Worm (Caenorhabditis elegans) whole organism, young adult: ENCODE measurements around the gene mdf-2.

ENCODE experiments used
- B0261.1 ChIP-seq: sonication (generic microtip); optimal IDR thresholded peaks from 2 replicates; lab custom pipeline; 2016; ENCODE audit warnings: mild to moderate bottlenecking, missing genetic modification characterization, moderate library complexity, missing compliant biosample characterization
- F23B12.7 ChIP-seq: sonication (generic microtip); optimal IDR thresholded peaks from 2 replicates; lab custom pipeline; 2017; ENCODE audit warnings: missing genetic modification characterization, mild to moderate bottlenecking, missing compliant biosample characterization, antibody characterized with exemption, moderate library complexity; ENCODE audit not compliant: insufficient read depth
- F33H1.4 ChIP-seq: fragments of 200-800 bp; sonication (Bioruptor generic); IDR thresholded peaks from 2 replicates; pipeline ENCODE4 v1.3.6; 2022; ENCODE audit warnings: missing genetic modification reagents, missing genetic modification characterization, missing compliant biosample characterization
- F37B4.10 ChIP-seq: fragments of 200-800 bp; sonication (Bioruptor generic); IDR thresholded peaks from 2 replicates; pipeline ENCODE4 v1.3.6; 2022; ENCODE audit warnings: missing genetic modification characterization, missing compliant biosample characterization
- F55B11.4 ChIP-seq: sonication (generic microtip); optimal IDR thresholded peaks from 2 replicates; lab custom pipeline; 2016; ENCODE audit warnings: missing compliant biosample characterization, missing genetic modification characterization, borderline replicate concordance; ENCODE audit not compliant: insufficient read depth
- F57A8.1 ChIP-seq: fragments of 200-800 bp; sonication (Bioruptor generic); optimal IDR thresholded peaks from 2 replicates; lab custom pipeline; 2018; ENCODE audit warnings: mild to moderate bottlenecking, missing genetic modification characterization, moderate library complexity, missing compliant biosample characterization
- F57C9.4 ChIP-seq: sonication (generic microtip); optimal IDR thresholded peaks from 2 replicates; lab custom pipeline; 2017; ENCODE audit warnings: mild to moderate bottlenecking, missing genetic modification characterization, missing compliant biosample characterization
- K11D2.4 ChIP-seq: fragments of 200-800 bp; sonication (Bioruptor generic); IDR thresholded peaks from 2 replicates; pipeline ENCODE4 v1.3.6; 2022; ENCODE audit warnings: missing genetic modification reagents, missing genetic modification characterization, missing compliant biosample characterization
- T07F8.4 ChIP-seq: sonication (generic microtip); optimal IDR thresholded peaks from 2 replicates; lab custom pipeline; 2016; ENCODE audit warnings: mild to moderate bottlenecking, missing genetic modification characterization, moderate library complexity, missing compliant biosample characterization
- Y53F4B.3 ChIP-seq: fragments of 200-800 bp; sonication (Bioruptor generic); IDR thresholded peaks from 2 replicates; pipeline ENCODE4 v1.3.6; 2022; ENCODE audit warnings: missing genetic modification reagents, missing genetic modification characterization, missing compliant biosample characterization
- Y53G8AR.9 ChIP-seq: fragments of 200-800 bp; sonication (Bioruptor generic); conservative IDR thresholded peaks from 2 replicates; pipeline ENCODE4 v1.3.6; 2022; ENCODE audit warnings: missing genetic modification reagents, missing genetic modification characterization, missing compliant biosample characterization
- Y67H2A.10 ChIP-seq: fragments of 200-800 bp; sonication (Bioruptor generic); conservative IDR thresholded peaks from 2 replicates; pipeline ENCODE4 v1.3.6; 2022; ENCODE audit warnings: missing genetic modification reagents, missing genetic modification characterization, missing compliant biosample characterization
- Y95B8A.8 ChIP-seq: fragments of 200-800 bp; sonication (Bioruptor generic); IDR thresholded peaks from 2 replicates; pipeline ENCODE4 v1.3.6; 2022; ENCODE audit warnings: missing genetic modification reagents, missing genetic modification characterization, missing compliant biosample characterization
- ZK185.1 ChIP-seq: sonication (generic microtip); optimal IDR thresholded peaks from 2 replicates; lab custom pipeline; 2016; ENCODE audit warnings: mild to moderate bottlenecking, missing genetic modification characterization, missing compliant biosample characterization; ENCODE audit not compliant: poor library complexity, severe bottlenecking
- akir-1 ChIP-seq: fragments of 200-800 bp; sonication (Bioruptor generic); optimal IDR thresholded peaks from 2 replicates; lab custom pipeline; 2018; ENCODE audit warnings: mild to moderate bottlenecking, missing genetic modification characterization, moderate library complexity, missing compliant biosample characterization
- aptf-2 ChIP-seq: fragments of 200-800 bp; sonication (Bioruptor generic); conservative IDR thresholded peaks from 2 replicates; pipeline ENCODE4 v1.3.6; 2022; ENCODE audit warnings: missing genetic modification reagents, missing genetic modification characterization, missing compliant biosample characterization
- attf-3 ChIP-seq: fragments of 200-800 bp; sonication (Bioruptor generic); conservative IDR thresholded peaks from 2 replicates; pipeline ENCODE4 v1.3.6; 2022; ENCODE audit warnings: missing genetic modification reagents, missing genetic modification characterization, missing compliant biosample characterization
- ccch-3 ChIP-seq: fragments of 200-800 bp; sonication (Bioruptor generic); optimal IDR thresholded peaks from 2 replicates; lab custom pipeline; 2018; ENCODE audit warnings: mild to moderate bottlenecking, missing genetic modification characterization, missing compliant biosample characterization
- cebp-2 ChIP-seq: fragments of 200-800 bp; sonication (Bioruptor generic); IDR thresholded peaks from 2 replicates; pipeline ENCODE4 v1.3.6; 2022; ENCODE audit warnings: missing genetic modification characterization, missing compliant biosample characterization
- ceh-100 ChIP-seq: fragments of 200-800 bp; sonication (Bioruptor generic); IDR thresholded peaks from 2 replicates; pipeline ENCODE4 v1.3.6; 2022; ENCODE audit warnings: missing genetic modification reagents, missing genetic modification characterization, missing compliant biosample characterization
- ceh-27 ChIP-seq: fragments of 200-800 bp; sonication (Bioruptor generic); optimal IDR thresholded peaks from 2 replicates; lab custom pipeline; 2018; ENCODE audit warnings: mild to moderate bottlenecking, missing genetic modification characterization, moderate library complexity, missing compliant biosample characterization
- ceh-79 ChIP-seq: sonication (generic microtip); optimal IDR thresholded peaks from 2 replicates; lab custom pipeline; 2017; ENCODE audit warnings: mild to moderate bottlenecking, missing genetic modification characterization, missing compliant biosample characterization
- die-1 ChIP-seq: sonication (generic microtip); optimal IDR thresholded peaks from 2 replicates; lab custom pipeline; 2016; ENCODE audit warnings: missing genotype, mild to moderate bottlenecking, missing genetic modification characterization, missing compliant biosample characterization
- dpl-1 ChIP-seq: fragments of 150-350 bp; optimal IDR thresholded peaks from 2 replicates; lab custom pipeline; 2014; ENCODE audit warnings: missing biosample characterization, missing genetic modification reagents, missing genetic modification characterization
- efl-1 ChIP-seq: fragments of 150-350 bp; optimal IDR thresholded peaks from 2 replicates; lab custom pipeline; 2014; ENCODE audit warnings: missing biosample characterization, missing genetic modification reagents, missing genetic modification characterization
- egl-44 ChIP-seq: fragments of 200-800 bp; sonication (Bioruptor generic); IDR thresholded peaks from 2 replicates; pipeline ENCODE4 v1.3.6; 2022; ENCODE audit warnings: missing genetic modification reagents, missing genetic modification characterization, missing compliant biosample characterization
- egrh-3 ChIP-seq: fragments of 200-800 bp; sonication (Bioruptor generic); IDR thresholded peaks from 2 replicates; pipeline ENCODE4 v1.3.6; 2022; ENCODE audit warnings: missing genetic modification reagents, missing genetic modification characterization, missing compliant biosample characterization
- hlh-26 ChIP-seq: fragments of 200-800 bp; sonication (Bioruptor generic); conservative IDR thresholded peaks from 2 replicates; pipeline ENCODE4 v1.3.6; 2022; ENCODE audit warnings: missing genetic modification reagents, missing genetic modification characterization, missing compliant biosample characterization
- hsf-1 ChIP-seq: fragments of 200-800 bp; sonication (Bioruptor generic); IDR thresholded peaks from 2 replicates; pipeline ENCODE4 v1.3.6; 2022; ENCODE audit warnings: missing genetic modification reagents, missing genetic modification characterization, missing compliant biosample characterization
- let-607 ChIP-seq, 2 experiments: fragments of 200-800 bp in 1 of 2; sonication (Bioruptor generic) in 1 of 2; sonication (generic microtip) in 1 of 2; optimal IDR thresholded peaks; 2 replicates each; lab custom pipeline; 2016 to 2018; ENCODE audit warnings: mild to moderate bottlenecking in 2 of 2, missing compliant biosample characterization in 2 of 2, missing genetic modification characterization in 2 of 2, moderate library complexity in 2 of 2, missing genotype in 1 of 2
- lin-40 ChIP-seq: sonication (generic microtip); optimal IDR thresholded peaks from 2 replicates; lab custom pipeline; 2016; ENCODE audit warnings: missing genetic modification characterization, mild to moderate bottlenecking, missing compliant biosample characterization, missing genotype, missing genetic modification reagents
- lsy-27 ChIP-seq: sonication (generic microtip); optimal IDR thresholded peaks from 2 replicates; lab custom pipeline; 2017; ENCODE audit warnings: missing genetic modification characterization, mild to moderate bottlenecking, missing compliant biosample characterization, antibody characterized with exemption, missing genotype, borderline replicate concordance; ENCODE audit not compliant: insufficient read depth
- madf-3 ChIP-seq: fragments of 200-800 bp; sonication (Bioruptor generic); IDR thresholded peaks from 2 replicates; pipeline ENCODE4 v1.3.6; 2022; ENCODE audit warnings: missing genetic modification reagents, missing genetic modification characterization, missing compliant biosample characterization
- madf-6 ChIP-seq: fragments of 200-800 bp; sonication (Bioruptor generic); IDR thresholded peaks from 2 replicates; pipeline ENCODE4 v1.3.6; 2022; ENCODE audit warnings: missing genetic modification reagents, missing genetic modification characterization, missing compliant biosample characterization
- madf-8 ChIP-seq: fragments of 200-800 bp; sonication (Bioruptor generic); conservative IDR thresholded peaks from 2 replicates; pipeline ENCODE4 v1.3.6; 2022; ENCODE audit warnings: missing genetic modification reagents, missing genetic modification characterization, missing compliant biosample characterization
- mcd-1 ChIP-seq: fragments of 200-800 bp; sonication (Bioruptor generic); IDR thresholded peaks from 2 replicates; pipeline ENCODE4 v1.3.6; 2022; ENCODE audit warnings: missing genetic modification reagents, missing genetic modification characterization, missing compliant biosample characterization
- mel-28 ChIP-seq: sonication (generic microtip); optimal IDR thresholded peaks from 2 replicates; lab custom pipeline; 2016; ENCODE audit warnings: borderline replicate concordance, mild to moderate bottlenecking, missing genetic modification characterization, missing compliant biosample characterization
- mes-4 ChIP-seq: sonication (generic microtip); optimal IDR thresholded peaks from 2 replicates; lab custom pipeline; 2016; ENCODE audit warnings: missing genotype, missing genetic modification characterization, missing compliant biosample characterization
- mxl-1 ChIP-seq: sonication (generic microtip); optimal IDR thresholded peaks from 2 replicates; lab custom pipeline; 2016; ENCODE audit warnings: missing genetic modification characterization, missing compliant biosample characterization
- nhr-179 ChIP-seq: sonication (generic microtip); optimal IDR thresholded peaks from 2 replicates; lab custom pipeline; 2016; ENCODE audit warnings: mild to moderate bottlenecking, missing genetic modification characterization, missing compliant biosample characterization
- nhr-27 ChIP-seq: fragments of 200-800 bp; sonication (Bioruptor generic); optimal IDR thresholded peaks from 2 replicates; lab custom pipeline; 2018; ENCODE audit warnings: mild to moderate bottlenecking, missing genetic modification characterization, moderate library complexity, missing compliant biosample characterization
- pbrm-1 ChIP-seq: fragments of 200-800 bp; sonication (Bioruptor generic); IDR thresholded peaks from 2 replicates; pipeline ENCODE4 v1.3.6; 2022; ENCODE audit warnings: missing genetic modification reagents, missing genetic modification characterization, missing compliant biosample characterization
- sea-2 ChIP-seq: fragments of 200-800 bp; sonication (Bioruptor generic); IDR thresholded peaks from 2 replicates; pipeline ENCODE4 v1.3.6; 2022; ENCODE audit warnings: missing genetic modification characterization, missing compliant biosample characterization
- snpc-1.1 ChIP-seq: sonication (generic microtip); optimal IDR thresholded peaks from 2 replicates; lab custom pipeline; 2017; ENCODE audit warnings: missing genetic modification characterization, mild to moderate bottlenecking, missing compliant biosample characterization, antibody characterized with exemption, moderate library complexity, missing genotype, missing genetic modification reagents; ENCODE audit not compliant: insufficient read depth
- snpc-3.4 ChIP-seq: sonication (generic microtip); optimal IDR thresholded peaks from 2 replicates; lab custom pipeline; 2017; ENCODE audit warnings: missing genetic modification characterization, mild to moderate bottlenecking, missing compliant biosample characterization, antibody characterized with exemption, moderate library complexity, missing genotype, missing genetic modification reagents
- tbp1 ChIP-seq: fragments of 200-800 bp; sonication (Bioruptor generic); optimal IDR thresholded peaks from 2 replicates; lab custom pipeline; 2018; ENCODE audit warnings: mild to moderate bottlenecking, missing genetic modification characterization, missing compliant biosample characterization
- unc-62 ChIP-seq: fragments of 150-350 bp; optimal IDR thresholded peaks from 2 replicates; lab custom pipeline; 2014; ENCODE audit warnings: missing biosample characterization, missing genetic modification reagents, missing genetic modification characterization
- ztf-18 ChIP-seq: sonication (generic microtip); optimal IDR thresholded peaks from 2 replicates; lab custom pipeline; 2016; ENCODE audit warnings: missing genotype, mild to moderate bottlenecking, missing genetic modification characterization, missing compliant biosample characterization

mdf-2 gene

DNA sequence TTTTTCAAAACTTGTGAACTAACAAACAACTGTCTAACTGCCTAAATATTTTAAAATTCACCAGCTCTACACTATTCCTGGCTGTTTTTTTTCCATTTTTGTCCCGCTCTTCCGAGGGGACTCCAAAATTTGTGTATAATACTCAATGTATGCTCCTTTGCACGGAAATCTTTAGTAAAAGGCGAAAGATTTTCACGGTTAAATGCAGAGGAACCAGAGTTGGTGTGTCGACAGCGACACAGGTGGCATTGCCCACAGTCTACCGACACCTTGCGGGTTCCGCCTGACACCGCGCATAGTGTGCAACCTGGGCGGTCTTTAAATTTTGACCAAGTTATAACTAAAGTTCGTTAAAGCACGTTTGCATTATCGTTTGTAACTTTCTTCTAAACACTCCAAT lies 14.0 kb upstream of the mdf-2 start (continued):
- TF ChIP-seq T07F8.4 (tag; lab: Kevin White, UChicago) (no peak), mxl-1 (tag; lab: Kevin White, UChicago) (no peak), Y53G8AR.9 (GFP tag; lab: Robert Waterston, UW) (peak; percentile 56; the same call in 1 of the 2 replicates), madf-8 (GFP tag; lab: Robert Waterston, UW) (peak; percentile 27; the same call in 1 of the 2 replicates), efl-1 (GFP tag; lab: Kevin White, UChicago) (peak; percentile 51), F37B4.10 (GFP tag; lab: Robert Waterston, UW) (no peak), sea-2 (GFP tag; lab: Robert Waterston, UW) (no peak), ceh-27 (GFP tag; lab: Kevin White, UChicago) (no peak), Y53F4B.3 (GFP tag; lab: Robert Waterston, UW) (no peak), aptf-2 (no peak), ceh-100 (GFP tag; lab: Robert Waterston, UW) (no peak), unc-62 (no peak), pbrm-1 (peak; percentile 91), B0261.1 (peak; percentile 46), ztf-18 (tag; lab: Kevin White, UChicago) (peak; percentile 84), egrh-3 (no peak), let-607 (tag; optimal IDR thresholded peaks at IDR 0.05; lab: Kevin White, UChicago) (no peak), nhr-27 (tag; lab: Kevin White, UChicago) (no peak), F33H1.4 (GFP tag; lab: Robert Waterston, UW) (peak; percentile 67), snpc-1.1 (tag; lab: Kevin White, UChicago) (peak; percentile 87), lsy-27 (tag; lab: Kevin White, UChicago) (no peak), F55B11.4 (tag; lab: Kevin White, UChicago) (no peak), ceh-79 (no peak), Y95B8A.8 (GFP tag; lab: Robert Waterston, UW) (0 out of 2 replicates have a peak, but pooled peaks have one; percentile 11), hlh-26 (GFP tag; lab: Robert Waterston, UW) (no peak), ZK185.1 (tag; lab: Kevin White, UChicago) (no peak), mcd-1 (GFP tag; lab: Robert Waterston, UW) (peak; percentile 85), nhr-179 (tag; lab: Kevin White, UChicago) (no peak), cebp-2 (GFP tag; lab: Robert Waterston, UW) (no peak), tbp1 (GFP tag; lab: Kevin White, UChicago) (peak; percentile 73), egl-44 (GFP tag; lab: Robert Waterston, UW) (no peak), dpl-1 (GFP tag; lab: Kevin White, UChicago) (no peak), hsf-1 (GFP tag; lab: Robert Waterston, UW) (peak; percentile 36; the same call in 1 of the 2 replicates), attf-3 (GFP tag; lab: Robert Waterston, UW) (peak; percentile 72), madf-3 (no peak), F57C9.4 (tag; lab: Kevin White, UChicago) (no peak), die-1 (tag; lab: Kevin White, UChicago) (no peak), mel-28 (tag; lab: Kevin White, UChicago) (no peak), Y67H2A.10 (GFP tag; lab: Robert Waterston, UW) (no peak), K11D2.4 (GFP tag; lab: Robert Waterston, UW) (no peak), F23B12.7 (tag; lab: Kevin White, UChicago) (no peak), madf-6 (GFP tag; lab: Robert Waterston, UW) (peak; percentile 86), mes-4 (no peak), snpc-3.4 (tag; lab: Kevin White, UChicago) (peak; percentile 81), F57A8.1 (GFP tag; lab: Kevin White, UChicago) (no peak), lin-40 (tag; lab: Kevin White, UChicago) (no peak), ccch-3 (GFP tag; lab: Kevin White, UChicago) (no peak), akir-1 (GFP tag; lab: Kevin White, UChicago) (no peak)
